Worm (Caenorhabditis elegans) whole organism, L2 larva: ENCODE measurements around the gene F31B9.3.

Experiments
- ZK546.5 ChIP-seq: sonication (generic microtip); optimal IDR thresholded peaks from 2 replicates; lab custom pipeline; 2017; ENCODE audit warnings: missing biosample characterization, missing genetic modification characterization
- elt-3 ChIP-seq: sonication (generic microtip); optimal IDR thresholded peaks from 2 replicates; lab custom pipeline; 2017; ENCODE audit warnings: missing biosample characterization, missing genetic modification characterization
- ztf-1 ChIP-seq: fragments of 200-800 bp; sonication (Bioruptor generic); conservative IDR thresholded peaks from 2 replicates; pipeline ENCODE4 v1.3.6; 2022; ENCODE audit warnings: missing genetic modification characterization, missing compliant biosample characterization

- no peak for TF ChIP-seq ztf-1 (GFP tag; lab: Robert Waterston, UW)
- no peak for TF ChIP-seq ZK546.5 (tag; lab: Kevin White, UChicago)
- TF ChIP-seq elt-3 (tag; lab: Kevin White, UChicago), result no peak
These were observed 4.2 kb upstream of the F31B9.3 start, which contains the start of gene F31B9.7 for ce11 chrX:15919372-15919771.
